Fruit fly (Drosophila melanogaster): ENCODE data around the gene mRpL50.

mRpL50 gene

DNA sequence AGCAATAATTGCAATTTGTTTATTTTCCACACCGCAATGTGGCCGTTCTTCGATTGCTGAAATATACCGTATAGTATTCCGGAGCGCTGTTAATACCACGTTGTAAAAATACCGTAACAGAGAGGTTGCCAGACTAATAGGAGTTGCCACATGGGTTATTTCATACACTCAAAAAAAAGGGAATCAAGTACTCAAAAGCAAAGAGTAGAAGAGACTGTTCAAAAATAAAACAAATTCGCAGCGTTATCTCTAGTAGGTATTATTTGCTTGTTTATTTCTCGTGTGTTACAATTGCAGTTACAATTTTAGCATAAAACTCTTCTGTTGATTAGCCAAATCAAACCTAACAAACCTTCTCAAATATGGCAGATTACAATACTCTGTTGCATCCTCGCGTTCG lies 6.7 kb upstream of the mRpL50 start, which contains the start of gene MED4:
TSS of gene MED4 (minus strand) at position 59 of the 400 bp plus-strand sequence.
- peak; percentile 61 for TF ChIP-seq CG9948 (tag; optimal IDR thresholded peaks at IDR 0.05)
- no peak for TF ChIP-seq CG10348 (GFP tag; IDR thresholded peaks at IDR 0.05)
- peak; percentile 79 for TF ChIP-seq CG8301 (tag; optimal IDR thresholded peaks at IDR 0.05)
- TF ChIP-seq rn (GFP tag; IDR thresholded peaks at IDR 0.05), result peak; percentile 57
- TF ChIP-seq CG8159 (tag; optimal IDR thresholded peaks at IDR 0.05), result peak; percentile 70
- TF ChIP-seq Pif1A (GFP tag; optimal IDR thresholded peaks at IDR 0.05), result no peak
- TF ChIP-seq Ets98B (GFP tag; IDR thresholded peaks at IDR 0.05), result peak; percentile 85
- no peak for TF ChIP-seq EcR (GFP tag; optimal IDR thresholded peaks at IDR 0.05)
- TF ChIP-seq CG15710 (tag; optimal IDR thresholded peaks at IDR 0.05), result peak; percentile 71
- no peak for TF ChIP-seq Pif1B (GFP tag; optimal IDR thresholded peaks at IDR 0.05)
- TF ChIP-seq CG4496 (GFP tag; IDR thresholded peaks at IDR 0.05), result peak; percentile 89
- TF ChIP-seq CG13204 (GFP tag; optimal IDR thresholded peaks at IDR 0.05), result no peak
- TF ChIP-seq CG17806 (tag; optimal IDR thresholded peaks at IDR 0.05), result peak; percentile 68
- TF ChIP-seq D1 (tag; optimal IDR thresholded peaks at IDR 0.05), result no peak
- peak; percentile 77 for TF ChIP-seq CG32121 (GFP tag; IDR thresholded peaks at IDR 0.05)
- TF ChIP-seq Snoo (tag; optimal IDR thresholded peaks at IDR 0.05), result peak; percentile 75
- peak; percentile 60; the same call in 2 of the 3 replicates for TF ChIP-seq fd96Ca (GFP tag; IDR thresholded peaks at IDR 0.05)
- peak; percentile 66 for TF ChIP-seq CG12605 (GFP tag; IDR thresholded peaks at IDR 0.05)
- peak; percentile 65 for TF ChIP-seq CG34367 (tag; optimal IDR thresholded peaks at IDR 0.05)
- TF ChIP-seq CG14655 (GFP tag; optimal IDR thresholded peaks at IDR 0.05), result no peak
- TF ChIP-seq gl (tag; optimal IDR thresholded peaks at IDR 0.05), result peak; percentile 43

DNA sequence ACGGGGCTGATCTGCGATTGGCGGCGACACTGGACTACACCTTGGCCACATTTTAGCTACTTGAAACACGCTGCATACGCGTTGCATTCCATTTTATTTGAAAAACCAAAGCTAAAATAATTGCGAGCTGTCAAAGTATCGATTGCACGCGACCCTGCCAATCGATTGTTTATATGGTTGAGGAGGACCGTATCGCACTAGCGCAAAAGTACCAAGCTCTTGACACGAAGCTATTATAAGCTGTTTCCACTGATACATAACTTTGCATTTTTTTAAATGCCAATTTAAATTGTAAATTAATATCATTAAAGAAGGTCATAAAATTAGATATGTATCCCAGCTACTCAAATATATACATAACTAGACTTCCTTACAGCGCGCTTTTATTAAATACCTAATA lies 5.4 kb upstream of the mRpL50 start, which contains the start of gene Cdc27:
TSS of gene Cdc27 (minus strand) at position 174 of the 400 bp plus-strand sequence.
- TF ChIP-seq D1 (tag; optimal IDR thresholded peaks at IDR 0.05) (no peak), CG13204 (GFP tag; optimal IDR thresholded peaks at IDR 0.05) (no peak), Ets98B (GFP tag; IDR thresholded peaks at IDR 0.05) (peak; percentile 40; the same call in 1 of the 2 replicates), gl (tag; optimal IDR thresholded peaks at IDR 0.05) (no peak), rn (GFP tag; IDR thresholded peaks at IDR 0.05) (no peak), CG15710 (tag; optimal IDR thresholded peaks at IDR 0.05) (peak; percentile 31), CG34367 (tag; optimal IDR thresholded peaks at IDR 0.05) (no peak), CG8301 (tag; optimal IDR thresholded peaks at IDR 0.05) (no peak), CG8159 (tag; optimal IDR thresholded peaks at IDR 0.05) (peak; percentile 49), Pif1A (GFP tag; optimal IDR thresholded peaks at IDR 0.05) (no peak), CG4496 (GFP tag; IDR thresholded peaks at IDR 0.05) (peak; percentile 45; the same call in 1 of the 3 replicates)

DNA sequence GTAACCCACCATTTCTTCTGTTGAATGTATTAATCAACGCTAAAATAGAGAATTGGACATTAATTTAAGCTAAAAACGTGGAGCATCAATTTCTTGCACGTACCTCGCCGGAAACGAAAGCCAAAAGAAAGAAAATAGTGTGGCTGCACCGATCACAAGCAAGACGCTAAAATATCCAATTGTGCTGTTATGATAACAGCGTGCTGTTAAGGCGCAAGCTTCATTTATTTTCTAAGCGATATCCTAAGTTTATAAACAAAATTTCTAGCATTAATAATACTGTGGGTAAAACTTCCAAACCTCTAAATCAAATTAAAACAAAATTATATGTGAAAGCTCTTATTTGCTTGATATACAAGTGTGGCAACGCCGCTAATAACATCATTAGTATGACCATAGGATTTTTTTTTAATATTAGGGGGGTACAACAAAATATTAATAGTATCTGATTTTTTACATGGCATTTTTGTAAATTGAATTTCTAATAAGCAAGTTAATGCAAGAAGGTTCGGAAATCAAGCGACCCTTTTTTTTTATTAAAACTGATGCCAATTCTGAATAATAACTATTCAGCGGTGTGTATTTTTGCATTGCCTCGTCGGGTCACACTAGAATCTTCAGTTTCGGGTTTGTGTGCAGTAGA lies 2.4 kb downstream of the mRpL50 start, which contains the start of the genes RpL18 and Neos:
TSS of gene RpL18 (minus strand) at position 135 of the 643 bp plus-strand sequence.
TSS of gene Neos (plus strand) at position 412 of the 643 bp plus-strand sequence.
- TF ChIP-seq CG8159 (tag; optimal IDR thresholded peaks at IDR 0.05) (peak; percentile 37), CG9948 (tag; optimal IDR thresholded peaks at IDR 0.05) (no peak), EcR (GFP tag; optimal IDR thresholded peaks at IDR 0.05) (no peak), Pif1A (GFP tag; optimal IDR thresholded peaks at IDR 0.05) (no peak), CG34367 (tag; optimal IDR thresholded peaks at IDR 0.05) (peak; percentile 37), CG17806 (tag; optimal IDR thresholded peaks at IDR 0.05) (no peak), CG12605 (GFP tag; IDR thresholded peaks at IDR 0.05) (peak; percentile 48), CG8301 (tag; optimal IDR thresholded peaks at IDR 0.05) (no peak), Ets98B (GFP tag; IDR thresholded peaks at IDR 0.05) (peak; percentile 28; the same call in 1 of the 2 replicates), CG14655 (GFP tag; optimal IDR thresholded peaks at IDR 0.05) (no peak), rn (GFP tag; IDR thresholded peaks at IDR 0.05) (no peak), Snoo (tag; optimal IDR thresholded peaks at IDR 0.05) (peak; percentile 78), CG15710 (tag; optimal IDR thresholded peaks at IDR 0.05) (peak; percentile 24), CG4496 (GFP tag; IDR thresholded peaks at IDR 0.05) (peak; percentile 70), CG32121 (GFP tag; IDR thresholded peaks at IDR 0.05) (peak; percentile 21; the same call in 1 of the 2 replicates), Pif1B (GFP tag; optimal IDR thresholded peaks at IDR 0.05) (no peak), gl (tag; optimal IDR thresholded peaks at IDR 0.05) (peak; percentile 34), D1 (tag; optimal IDR thresholded peaks at IDR 0.05) (no peak), CG10348 (GFP tag; IDR thresholded peaks at IDR 0.05) (no peak), fd96Ca (GFP tag; IDR thresholded peaks at IDR 0.05) (no peak), CG13204 (GFP tag; optimal IDR thresholded peaks at IDR 0.05) (no peak)

- no peak for TF ChIP-seq CG17806 (tag; optimal IDR thresholded peaks at IDR 0.05)
- TF ChIP-seq Pif1A (GFP tag; optimal IDR thresholded peaks at IDR 0.05), result no peak
- no peak for TF ChIP-seq CG34367 (tag; optimal IDR thresholded peaks at IDR 0.05)
- no peak for TF ChIP-seq CG8159 (tag; optimal IDR thresholded peaks at IDR 0.05)
- no peak for TF ChIP-seq rn (GFP tag; IDR thresholded peaks at IDR 0.05)
- no peak for TF ChIP-seq EcR (GFP tag; optimal IDR thresholded peaks at IDR 0.05)
- no peak for TF ChIP-seq CG4496 (GFP tag; IDR thresholded peaks at IDR 0.05)
- TF ChIP-seq gl (tag; optimal IDR thresholded peaks at IDR 0.05), result no peak
- no peak for TF ChIP-seq Ets98B (GFP tag; IDR thresholded peaks at IDR 0.05)
- TF ChIP-seq CG10348 (GFP tag; IDR thresholded peaks at IDR 0.05), result no peak
- no peak for TF ChIP-seq fd96Ca (GFP tag; IDR thresholded peaks at IDR 0.05)
- no peak for TF ChIP-seq CG13204 (GFP tag; optimal IDR thresholded peaks at IDR 0.05)
- TF ChIP-seq CG9948 (tag; optimal IDR thresholded peaks at IDR 0.05), result no peak
- TF ChIP-seq CG14655 (GFP tag; optimal IDR thresholded peaks at IDR 0.05), result no peak
- no peak for TF ChIP-seq CG32121 (GFP tag; IDR thresholded peaks at IDR 0.05)
- no peak for TF ChIP-seq CG12605 (GFP tag; IDR thresholded peaks at IDR 0.05)
These were observed 5.5 kb downstream of the mRpL50 start, which contains the start of the genes CG14829 and BHD for dm6 chr3L:7238072-7238759. Gene CG14829, minus strand, starts transcription at chr3L:7238122. Gene BHD, plus strand, starts transcription at chr3L:7238542.

dm6 chr3L:7234212-7234611 lies 9.5 kb downstream of the mRpL50 start, which contains the start of gene CG14826:
Gene CG14826, plus strand, starts transcription at chr3L:7234512.
- TF ChIP-seq Pif1B (GFP tag; optimal IDR thresholded peaks at IDR 0.05), result no peak
- no peak for TF ChIP-seq gl (tag; optimal IDR thresholded peaks at IDR 0.05)
- no peak for TF ChIP-seq CG12605 (GFP tag; IDR thresholded peaks at IDR 0.05)
- TF ChIP-seq CG15710 (tag; optimal IDR thresholded peaks at IDR 0.05), result no peak
- TF ChIP-seq CG34367 (tag; optimal IDR thresholded peaks at IDR 0.05), result no peak
- TF ChIP-seq D1 (tag; optimal IDR thresholded peaks at IDR 0.05), result no peak
- TF ChIP-seq CG14655 (GFP tag; optimal IDR thresholded peaks at IDR 0.05), result no peak
- no peak for TF ChIP-seq CG4496 (GFP tag; IDR thresholded peaks at IDR 0.05)
- TF ChIP-seq Ets98B (GFP tag; IDR thresholded peaks at IDR 0.05), result no peak
- TF ChIP-seq EcR (GFP tag; optimal IDR thresholded peaks at IDR 0.05), result no peak
- TF ChIP-seq rn (GFP tag; IDR thresholded peaks at IDR 0.05), result no peak
- TF ChIP-seq CG8159 (tag; optimal IDR thresholded peaks at IDR 0.05), result no peak
- no peak for TF ChIP-seq fd96Ca (GFP tag; IDR thresholded peaks at IDR 0.05)
- no peak for TF ChIP-seq Pif1A (GFP tag; optimal IDR thresholded peaks at IDR 0.05)
- no peak for TF ChIP-seq CG9948 (tag; optimal IDR thresholded peaks at IDR 0.05)
- no peak for TF ChIP-seq CG10348 (GFP tag; IDR thresholded peaks at IDR 0.05)
- TF ChIP-seq CG13204 (GFP tag; optimal IDR thresholded peaks at IDR 0.05), result no peak
- TF ChIP-seq CG17806 (tag; optimal IDR thresholded peaks at IDR 0.05), result no peak
- no peak for TF ChIP-seq Snoo (tag; optimal IDR thresholded peaks at IDR 0.05)
